Worm (Caenorhabditis elegans) whole organism, young adult: ENCODE measurements around the gene pes-8.

Experiments
- B0336.3 ChIP-seq: fragments of 200-800 bp; sonication (Bioruptor generic); IDR thresholded peaks from 2 replicates; pipeline ENCODE4 v1.3.6; 2022; ENCODE audit warnings: missing genetic modification characterization, missing compliant biosample characterization
- C06A6.2 ChIP-seq: fragments of 200-800 bp; sonication (Bioruptor generic); conservative IDR thresholded peaks from 2 replicates; pipeline ENCODE4 v1.3.6; 2022; ENCODE audit warnings: missing genetic modification characterization, missing compliant biosample characterization
- C17E4.6 ChIP-seq: fragments of 200-800 bp; sonication (Bioruptor generic); IDR thresholded peaks from 2 replicates; pipeline ENCODE4 v1.3.6; 2022; ENCODE audit warnings: missing genetic modification reagents, missing genetic modification characterization, missing compliant biosample characterization
- D2030.7 ChIP-seq: fragments of 200-800 bp; sonication (Bioruptor generic); IDR thresholded peaks from 2 replicates; pipeline ENCODE4 v1.3.6; 2022; ENCODE audit warnings: missing genetic modification reagents, missing genetic modification characterization, missing compliant biosample characterization
- F23B12.7 ChIP-seq: sonication (generic microtip); optimal IDR thresholded peaks from 2 replicates; lab custom pipeline; 2017; ENCODE audit warnings: missing genetic modification characterization, mild to moderate bottlenecking, missing compliant biosample characterization, antibody characterized with exemption, moderate library complexity; ENCODE audit not compliant: insufficient read depth
- F33H1.4 ChIP-seq: fragments of 200-800 bp; sonication (Bioruptor generic); IDR thresholded peaks from 2 replicates; pipeline ENCODE4 v1.3.6; 2022; ENCODE audit warnings: missing genetic modification reagents, missing genetic modification characterization, missing compliant biosample characterization
- F55B11.4 ChIP-seq: sonication (generic microtip); optimal IDR thresholded peaks from 2 replicates; lab custom pipeline; 2016; ENCODE audit warnings: missing compliant biosample characterization, missing genetic modification characterization, borderline replicate concordance; ENCODE audit not compliant: insufficient read depth
- F57A8.1 ChIP-seq: fragments of 200-800 bp; sonication (Bioruptor generic); optimal IDR thresholded peaks from 2 replicates; lab custom pipeline; 2018; ENCODE audit warnings: mild to moderate bottlenecking, missing genetic modification characterization, moderate library complexity, missing compliant biosample characterization
- T07F8.4 ChIP-seq: sonication (generic microtip); optimal IDR thresholded peaks from 2 replicates; lab custom pipeline; 2016; ENCODE audit warnings: mild to moderate bottlenecking, missing genetic modification characterization, moderate library complexity, missing compliant biosample characterization
- ZK185.1 ChIP-seq: sonication (generic microtip); optimal IDR thresholded peaks from 2 replicates; lab custom pipeline; 2016; ENCODE audit warnings: mild to moderate bottlenecking, missing genetic modification characterization, missing compliant biosample characterization; ENCODE audit not compliant: poor library complexity, severe bottlenecking
- atf-7 ChIP-seq: sonication (generic microtip); optimal IDR thresholded peaks from 2 replicates; lab custom pipeline; 2017; ENCODE audit warnings: mild to moderate bottlenecking, missing genetic modification characterization, missing compliant biosample characterization
- attf-5 ChIP-seq: fragments of 200-800 bp; sonication (Bioruptor generic); optimal IDR thresholded peaks from 2 replicates; lab custom pipeline; 2018; ENCODE audit warnings: mild to moderate bottlenecking, missing genetic modification characterization, missing compliant biosample characterization
- cebp-1 ChIP-seq, 2 experiments: fragments of 200-800 bp in 1 of 2; sonication (Bioruptor generic) in 1 of 2; sonication (generic microtip) in 1 of 2; IDR thresholded peaks in 1 of 2; optimal IDR thresholded peaks in 1 of 2; 2 replicates each; pipeline versions ENCODE4 v1.3.6 to Lab custom; 2017 to 2022; ENCODE audit warnings: missing compliant biosample characterization in 2 of 2, missing genetic modification characterization in 2 of 2, mild to moderate bottlenecking in 1 of 2, missing genetic modification reagents in 1 of 2, moderate library complexity in 1 of 2
- ceh-27 ChIP-seq: fragments of 200-800 bp; sonication (Bioruptor generic); optimal IDR thresholded peaks from 2 replicates; lab custom pipeline; 2018; ENCODE audit warnings: mild to moderate bottlenecking, missing genetic modification characterization, moderate library complexity, missing compliant biosample characterization
- dpff-1 ChIP-seq: sonication (generic microtip); optimal IDR thresholded peaks from 2 replicates; lab custom pipeline; 2017; ENCODE audit warnings: mild to moderate bottlenecking, missing genetic modification characterization, missing compliant biosample characterization
- him-1 ChIP-seq: sonication (generic microtip); optimal IDR thresholded peaks from 2 replicates; lab custom pipeline; 2016; ENCODE audit warnings: missing genotype, missing genetic modification reagents, missing genetic modification characterization, missing compliant biosample characterization
- hlh-12 ChIP-seq: sonication (generic microtip); optimal IDR thresholded peaks from 2 replicates; lab custom pipeline; 2016; ENCODE audit warnings: missing genetic modification characterization, missing compliant biosample characterization
- hmg-20 ChIP-seq: fragments of 200-800 bp; sonication (Bioruptor generic); IDR thresholded peaks from 2 replicates; pipeline ENCODE4 v1.3.6; 2022; ENCODE audit warnings: missing genetic modification reagents, missing genetic modification characterization, missing compliant biosample characterization
- lin-40 ChIP-seq: sonication (generic microtip); optimal IDR thresholded peaks from 2 replicates; lab custom pipeline; 2016; ENCODE audit warnings: missing genetic modification characterization, mild to moderate bottlenecking, missing compliant biosample characterization, missing genotype, missing genetic modification reagents
- lsy-27 ChIP-seq: sonication (generic microtip); optimal IDR thresholded peaks from 2 replicates; lab custom pipeline; 2017; ENCODE audit warnings: missing genetic modification characterization, mild to moderate bottlenecking, missing compliant biosample characterization, antibody characterized with exemption, missing genotype, borderline replicate concordance; ENCODE audit not compliant: insufficient read depth
- madf-10 ChIP-seq: sonication (generic microtip); optimal IDR thresholded peaks from 2 replicates; lab custom pipeline; 2016; ENCODE audit warnings: mild to moderate bottlenecking, missing genetic modification characterization, missing compliant biosample characterization
- madf-3 ChIP-seq: fragments of 200-800 bp; sonication (Bioruptor generic); IDR thresholded peaks from 2 replicates; pipeline ENCODE4 v1.3.6; 2022; ENCODE audit warnings: missing genetic modification reagents, missing genetic modification characterization, missing compliant biosample characterization
- nhr-80 ChIP-seq: sonication (generic microtip); optimal IDR thresholded peaks from 2 replicates; lab custom pipeline; 2016; ENCODE audit warnings: missing genetic modification characterization, missing compliant biosample characterization
- pha-4 ChIP-seq: fragments of 150-350 bp; sonication (generic microtip); optimal IDR thresholded peaks from 2 replicates; lab custom pipeline; 2014; ENCODE audit warnings: missing biosample characterization, missing genetic modification reagents, missing genetic modification characterization
- rec-8 ChIP-seq, 2 experiments: sonication (generic microtip); optimal IDR thresholded peaks; 2 replicates each; lab custom pipeline; 2016; ENCODE audit warnings: mild to moderate bottlenecking in 2 of 2, missing genetic modification characterization in 2 of 2, missing genetic modification reagents in 2 of 2, missing genotype in 2 of 2, missing biosample characterization in 1 of 2, missing compliant biosample characterization in 1 of 2, moderate library complexity in 1 of 2
- repo-1 ChIP-seq: sonication (generic microtip); optimal IDR thresholded peaks from 2 replicates; lab custom pipeline; 2017; ENCODE audit warnings: mild to moderate bottlenecking, missing genetic modification characterization, missing compliant biosample characterization
- rpc-1 ChIP-seq, 2 experiments: fragments of 150-350 bp in 1 of 2; sonication (generic microtip) in 1 of 2; optimal IDR thresholded peaks; 2 replicates each; lab custom pipeline; 2014 to 2018; ENCODE audit warnings: missing biosample characterization in 1 of 2, missing genetic modification characterization in 1 of 2, missing genetic modification reagents in 1 of 2, missing genotype in 1 of 2
- sdz-38 ChIP-seq: sonication (generic microtip); optimal IDR thresholded peaks from 2 replicates; lab custom pipeline; 2016; ENCODE audit warnings: missing genotype, missing genetic modification characterization, missing compliant biosample characterization
- snpc-1.1 ChIP-seq: sonication (generic microtip); optimal IDR thresholded peaks from 2 replicates; lab custom pipeline; 2017; ENCODE audit warnings: missing genetic modification characterization, mild to moderate bottlenecking, missing compliant biosample characterization, antibody characterized with exemption, moderate library complexity, missing genotype, missing genetic modification reagents; ENCODE audit not compliant: insufficient read depth
- somi-1 ChIP-seq: fragments of 200-800 bp; sonication (Bioruptor generic); optimal IDR thresholded peaks from 2 replicates; lab custom pipeline; 2018; ENCODE audit warnings: mild to moderate bottlenecking, missing genetic modification characterization, missing compliant biosample characterization
- tlf-1 ChIP-seq: fragments of 200-800 bp; sonication (Bioruptor generic); optimal IDR thresholded peaks from 2 replicates; lab custom pipeline; 2018; ENCODE audit warnings: mild to moderate bottlenecking, missing genetic modification characterization, missing compliant biosample characterization
- ztf-26 ChIP-seq: sonication (generic microtip); optimal IDR thresholded peaks from 2 replicates; lab custom pipeline; 2017; ENCODE audit warnings: missing genetic modification characterization, missing compliant biosample characterization

The pes-8 gene

ce11 chrX:9283026-9283425 is 31.4 kb downstream of the pes-8 start, which contains the start of gene B0416.11:
Gene B0416.11, minus strand, starts transcription at chrX:9283126.
- TF ChIP-seq dpff-1 (tag; lab: Kevin White, UChicago), result no peak
- TF ChIP-seq T07F8.4 (tag; lab: Kevin White, UChicago), result no peak
- TF ChIP-seq lsy-27, result no peak
- no peak for TF ChIP-seq F33H1.4 (GFP tag; lab: Robert Waterston, UW)
- no peak for TF ChIP-seq repo-1

ce11 chrX:9291345-9291744 is 39.8 kb downstream of the pes-8 start, which contains the start of gene B0416.3:
Gene B0416.3, plus strand, starts transcription at chrX:9291645.
- no peak for TF ChIP-seq F23B12.7 (tag; lab: Kevin White, UChicago)
- TF ChIP-seq C06A6.2 (GFP tag; lab: Robert Waterston, UW), result no peak
- no peak for TF ChIP-seq somi-1
- TF ChIP-seq nhr-80 (tag; lab: Kevin White, UChicago), result no peak
- TF ChIP-seq hlh-12 (tag; lab: Kevin White, UChicago), result no peak
- TF ChIP-seq hmg-20 (GFP tag; lab: Robert Waterston, UW), result no peak
- no peak for TF ChIP-seq F57A8.1
- no peak for TF ChIP-seq rec-8 (tag; optimal IDR thresholded peaks at IDR 0.05; lab: Kevin White, UChicago)
- TF ChIP-seq snpc-1.1, result no peak
- no peak for TF ChIP-seq F55B11.4 (tag; lab: Kevin White, UChicago)
- TF ChIP-seq pha-4, result no peak
- no peak for TF ChIP-seq repo-1
- no peak for TF ChIP-seq madf-10 (tag; lab: Kevin White, UChicago)
- no peak for TF ChIP-seq madf-3
- no peak for TF ChIP-seq attf-5
- TF ChIP-seq B0336.3 (GFP tag; lab: Robert Waterston, UW), result no peak
- no peak for TF ChIP-seq C17E4.6

ce11 chrX:9295471-9295870 is 43.9 kb downstream of the pes-8 start:
- TF ChIP-seq nhr-80 (tag; lab: Kevin White, UChicago), result peak; percentile 61
- no peak for TF ChIP-seq ZK185.1 (tag; lab: Kevin White, UChicago)
- no peak for TF ChIP-seq cebp-1 (GFP tag; IDR thresholded peaks at IDR 0.05; lab: Robert Waterston, UW)
- peak; percentile 20 for TF ChIP-seq cebp-1 (tag; optimal IDR thresholded peaks at IDR 0.05; lab: Kevin White, UChicago)
- peak; percentile 34 for TF ChIP-seq atf-7

- TF ChIP-seq tlf-1 (GFP tag; lab: Kevin White, UChicago) (no peak), him-1 (no peak), cebp-1 (GFP tag; IDR thresholded peaks at IDR 0.05; lab: Robert Waterston, UW) (no peak), cebp-1 (tag; optimal IDR thresholded peaks at IDR 0.05; lab: Kevin White, UChicago) (peak; percentile 20), D2030.7 (GFP tag; lab: Robert Waterston, UW) (no peak), rpc-1 (optimal IDR thresholded peaks at IDR 0.05; lab: Kevin White, UChicago) (peak; percentile 17), rpc-1 (tag; optimal IDR thresholded peaks at IDR 0.05; lab: Kevin White, UChicago) (no peak), lin-40 (tag; lab: Kevin White, UChicago) (peak; percentile 3), sdz-38 (tag; lab: Kevin White, UChicago) (no peak)
Observed at ce11 chrX:9296591-9296990, 45.0 kb downstream of the pes-8 start, which contains the start of gene gly-13. Gene gly-13, minus strand, starts transcription at chrX:9296622.

- TF ChIP-seq ztf-26 (tag; lab: Kevin White, UChicago), result no peak
- peak; percentile 16 for TF ChIP-seq ceh-27 (GFP tag; lab: Kevin White, UChicago)
Observed at ce11 chrX:9297834-9298233, 46.2 kb downstream of the pes-8 start, which contains the start of gene B0416.7. Gene B0416.7, minus strand, starts transcription at chrX:9297934.
